Fruit fly (Drosophila melanogaster): ENCODE data around the gene Gr93b.

Gr93b gene

DNA sequence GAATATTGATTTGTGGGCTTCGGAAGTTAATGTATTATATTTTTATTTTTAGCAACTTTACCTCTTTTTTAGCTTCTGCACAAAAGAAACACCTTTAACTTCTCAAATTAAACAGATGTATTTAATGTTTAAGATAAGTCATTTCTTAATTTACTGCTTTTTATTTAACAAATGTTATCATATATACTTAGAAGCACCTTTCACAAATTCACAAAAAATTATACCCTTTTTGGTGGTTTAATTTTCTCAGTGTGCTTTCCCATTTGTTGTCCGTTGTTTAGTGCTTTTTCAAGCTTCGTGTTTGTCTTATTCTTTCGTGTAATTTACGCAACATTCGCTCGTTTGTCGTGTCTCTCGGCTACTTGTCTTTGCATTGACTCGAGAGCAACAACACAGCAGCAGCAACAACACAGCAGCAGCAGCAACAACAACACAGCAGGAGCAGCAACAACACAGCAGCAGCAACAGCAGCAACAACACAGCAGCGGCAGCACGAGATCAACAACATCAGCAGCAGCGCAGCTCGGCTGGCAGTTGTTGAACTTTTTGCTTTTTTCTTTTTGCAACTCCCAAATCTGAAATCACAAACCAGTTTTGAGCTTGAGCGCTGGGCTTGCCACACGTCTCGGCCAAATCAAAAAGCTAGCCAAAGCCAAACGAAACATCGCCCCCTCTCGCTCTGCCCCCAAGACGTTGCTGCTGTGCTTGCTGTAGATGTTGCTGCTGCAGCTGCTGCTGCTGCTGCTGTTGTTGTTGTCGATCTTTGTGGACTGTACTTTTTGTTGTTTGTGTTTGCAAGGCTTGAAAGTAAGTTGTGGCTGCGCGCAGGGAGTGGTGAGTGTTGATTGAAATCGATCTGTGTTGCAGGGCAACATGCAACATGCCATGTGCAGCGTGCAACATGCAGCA is 6.2 kb downstream of the Gr93b start (continued):
- TF ChIP-seq stwl (tag; optimal IDR thresholded peaks at IDR 0.05) (no peak), CG12219 (GFP tag; optimal IDR thresholded peaks at IDR 0.05) (no peak), Eip74EF (GFP tag; optimal IDR thresholded peaks at IDR 0.05) (no peak), Xrp1 (GFP tag; IDR thresholded peaks at IDR 0.05) (no peak), cato (GFP tag; optimal IDR thresholded peaks at IDR 0.05; ENCODE audit: borderline replicate concordance) (no peak), cwo (GFP tag; optimal IDR thresholded peaks at IDR 0.05) (no peak), sima (GFP tag; optimal IDR thresholded peaks at IDR 0.05) (no peak), CG9932 (GFP tag; IDR thresholded peaks at IDR 0.05) (no peak), CG14667 (GFP tag; IDR thresholded peaks at IDR 0.05) (no peak), Vsx1 (GFP tag; optimal IDR thresholded peaks at IDR 0.05) (no peak), tap (tag; optimal IDR thresholded peaks at IDR 0.05) (peak; percentile 73), CG7271 (tag; optimal IDR thresholded peaks at IDR 0.05) (no peak), CG13287 (GFP tag; IDR thresholded peaks at IDR 0.05; ENCODE audit: partially characterized antibody) (no peak), ind (GFP tag; optimal IDR thresholded peaks at IDR 0.05) (peak; percentile 50), CG5180 (GFP tag; optimal IDR thresholded peaks at IDR 0.05) (peak; percentile 7), fu2 (GFP tag; optimal IDR thresholded peaks at IDR 0.05) (no peak), btn (GFP tag; optimal IDR thresholded peaks at IDR 0.05) (no peak), az2 (GFP tag; optimal IDR thresholded peaks at IDR 0.05) (no peak), CG8924 (tag; optimal IDR thresholded peaks at IDR 0.05) (peak; percentile 34), CG7839 (tag; optimal IDR thresholded peaks at IDR 0.05) (peak; percentile 39), CG10979 (tag; optimal IDR thresholded peaks at IDR 0.05) (peak; percentile 48), Chrac-16 (GFP tag; optimal IDR thresholded peaks at IDR 0.05) (no peak), zf30C (GFP tag; optimal IDR thresholded peaks at IDR 0.05) (no peak), CG1647 (GFP tag; optimal IDR thresholded peaks at IDR 0.05) (no peak), Fer1 (GFP tag; optimal IDR thresholded peaks at IDR 0.05) (peak; percentile 51), CG6765 (GFP tag; optimal IDR thresholded peaks at IDR 0.05) (no peak), CG7786 (GFP tag; optimal IDR thresholded peaks at IDR 0.05) (no peak), Gug (GFP tag; IDR thresholded peaks at IDR 0.05) (no peak), vvl (GFP tag; IDR thresholded peaks at IDR 0.05) (no peak), CG4404 (GFP tag; IDR thresholded peaks at IDR 0.05) (no peak), Nf-YA (GFP tag; IDR thresholded peaks at IDR 0.05) (no peak), CG7987 (GFP tag; optimal IDR thresholded peaks at IDR 0.05) (no peak), YL-1 (GFP tag; optimal IDR thresholded peaks at IDR 0.05) (no peak), Gsc (GFP tag; IDR thresholded peaks at IDR 0.05) (no peak), CG14441 (GFP tag; IDR thresholded peaks at IDR 0.05) (peak; percentile 67), prd (optimal IDR thresholded peaks at IDR 0.05) (no peak), prd (GFP tag; IDR thresholded peaks at IDR 0.05) (no peak), CG1602 (GFP tag; optimal IDR thresholded peaks at IDR 0.05) (no peak), caup (GFP tag; optimal IDR thresholded peaks at IDR 0.05; ENCODE audit: severe bottlenecking) (peak; percentile 8), Pdp1 (GFP tag; optimal IDR thresholded peaks at IDR 0.05) (no peak), CG8281 (tag; optimal IDR thresholded peaks at IDR 0.05) (no peak), ash1 (GFP tag; optimal IDR thresholded peaks at IDR 0.05) (no peak), Deaf1 (tag; optimal IDR thresholded peaks at IDR 0.05) (peak; percentile 77), stc (GFP tag; IDR thresholded peaks at IDR 0.05) (peak; percentile 56; the same call in 1 of the 2 replicates), knrl (GFP tag; IDR thresholded peaks at IDR 0.05; ENCODE audit: partially characterized antibody) (no peak), CG10274 (GFP tag; optimal IDR thresholded peaks at IDR 0.05) (no peak), cad (GFP tag; optimal IDR thresholded peaks at IDR 0.05) (no peak), Blimp-1 (GFP tag; optimal IDR thresholded peaks at IDR 0.05) (peak; percentile 41), CG2202 (tag; optimal IDR thresholded peaks at IDR 0.05) (no peak)
